Worm (Caenorhabditis elegans) whole organism, L3 larva: Measurements from ENCODE around the gene T27E4.1.

Experiments used
- aly-2 ChIP-seq: fragments of 150-350 bp; optimal IDR thresholded peaks from 2 replicates; lab custom pipeline; 2014; ENCODE audit warnings: missing biosample characterization, missing genetic modification characterization
- lin-15B ChIP-seq: fragments of 150-350 bp; optimal IDR thresholded peaks from 2 replicates; lab custom pipeline; 2014; ENCODE audit warnings: missing biosample characterization, missing genetic modification characterization
- mdl-1 ChIP-seq: fragments of 150-350 bp; optimal IDR thresholded peaks from 2 replicates; lab custom pipeline; 2014; ENCODE audit warnings: missing biosample characterization, missing genetic modification characterization
- nhr-237 ChIP-seq: fragments of 150-350 bp; optimal IDR thresholded peaks from 2 replicates; lab custom pipeline; 2014; ENCODE audit warnings: missing biosample characterization, missing genetic modification characterization
- nhr-28 ChIP-seq: fragments of 150-350 bp; optimal IDR thresholded peaks from 2 replicates; lab custom pipeline; 2014; ENCODE audit warnings: missing biosample characterization, missing genetic modification characterization
- nhr-43 ChIP-seq: sonication (generic microtip); optimal IDR thresholded peaks from 2 replicates; lab custom pipeline; 2016; ENCODE audit warnings: mild to moderate bottlenecking, missing genetic modification characterization, missing compliant biosample characterization; ENCODE audit not compliant: poor library complexity, severe bottlenecking
- nhr-77 ChIP-seq: fragments of 150-350 bp; optimal IDR thresholded peaks from 2 replicates; lab custom pipeline; 2014; ENCODE audit warnings: missing biosample characterization, missing genetic modification characterization
- snpc-4 ChIP-seq: fragments of 150-350 bp; optimal IDR thresholded peaks from 2 replicates; lab custom pipeline; 2014; ENCODE audit warnings: missing biosample characterization, missing genetic modification characterization
- unc-62 ChIP-seq: fragments of 150-350 bp; sonication (generic microtip); optimal IDR thresholded peaks from 4 replicates; lab custom pipeline; 2014; ENCODE audit warnings: missing biosample characterization, missing genetic modification reagents, missing genetic modification characterization

ce11 chrV:9143896-9144295 lies 51.8 kb downstream of the T27E4.1 start:
- TF ChIP-seq nhr-237 (tag; lab: Kevin White, UChicago) (no peak), aly-2 (tag; lab: Kevin White, UChicago) (no peak), nhr-43 (tag; lab: Kevin White, UChicago) (no peak), mdl-1 (tag; lab: Kevin White, UChicago) (no peak), lin-15B (tag; lab: Kevin White, UChicago) (no peak), nhr-77 (tag; lab: Kevin White, UChicago) (no peak), snpc-4 (no peak), unc-62 (GFP tag; lab: Kevin White, UChicago) (no peak), nhr-28 (tag; lab: Kevin White, UChicago) (no peak)
